Worm (Caenorhabditis elegans) whole organism, mixed stage, embryonic: Measurements from ENCODE around the gene C54E10.10.
A peak's percentile ranks its signal among the peaks of the same experiment; 100 is the strongest.

ENCODE experiments used
- M03D4.4 ChIP-seq: sonication (generic microtip); optimal IDR thresholded peaks from 2 replicates; lab custom pipeline; 2017; ENCODE audit warnings: mild to moderate bottlenecking, missing genetic modification characterization, missing compliant biosample characterization
- bed-3 ChIP-seq: fragments of 200-800 bp; sonication (Bioruptor generic); optimal IDR thresholded peaks from 3 replicates; lab custom pipeline; 2018; ENCODE audit warnings: mild to moderate bottlenecking, missing genetic modification characterization, moderate library complexity, missing compliant biosample characterization
- blmp-1 ChIP-seq: fragments of 150-350 bp; optimal IDR thresholded peaks from 2 replicates; lab custom pipeline; 2014; ENCODE audit warnings: missing biosample characterization, missing genetic modification characterization
- ceh-39 ChIP-seq: fragments of 150-350 bp; optimal IDR thresholded peaks from 2 replicates; lab custom pipeline; 2014; ENCODE audit warnings: missing biosample characterization, missing genetic modification characterization
- ceh-43 ChIP-seq: fragments of 200-800 bp; sonication (Bioruptor generic); optimal IDR thresholded peaks from 2 replicates; lab custom pipeline; 2018; ENCODE audit warnings: mild to moderate bottlenecking, missing genetic modification characterization, moderate library complexity, missing compliant biosample characterization
- ceh-83 ChIP-seq: fragments of 200-800 bp; sonication (Bioruptor generic); optimal IDR thresholded peaks from 2 replicates; lab custom pipeline; 2018; ENCODE audit warnings: mild to moderate bottlenecking, missing genetic modification characterization, missing compliant biosample characterization
- ces-1 ChIP-seq: fragments of 150-350 bp; optimal IDR thresholded peaks from 2 replicates; lab custom pipeline; 2014; ENCODE audit warnings: missing biosample characterization, missing genetic modification reagents, missing genetic modification characterization
- cnd-1 ChIP-seq: fragments of 200-800 bp; sonication (Bioruptor generic); optimal IDR thresholded peaks from 2 replicates; lab custom pipeline; 2018; ENCODE audit warnings: mild to moderate bottlenecking, missing genetic modification characterization, missing compliant biosample characterization
- elt-3 ChIP-seq: fragments of 150-350 bp; optimal IDR thresholded peaks from 2 replicates; lab custom pipeline; 2014; ENCODE audit warnings: missing biosample characterization, missing genetic modification characterization
- ham-2 ChIP-seq: fragments of 200-800 bp; sonication (Bioruptor generic); optimal IDR thresholded peaks from 2 replicates; lab custom pipeline; 2018; ENCODE audit warnings: mild to moderate bottlenecking, missing genetic modification characterization, missing compliant biosample characterization
- hlh-1 ChIP-seq: fragments of 150-350 bp; optimal IDR thresholded peaks from 2 replicates; lab custom pipeline; 2014; ENCODE audit warnings: missing biosample characterization, missing genetic modification reagents, missing genetic modification characterization
- lin-13 ChIP-seq: fragments of 150-350 bp; optimal IDR thresholded peaks from 2 replicates; lab custom pipeline; 2014; ENCODE audit warnings: missing biosample characterization, missing genetic modification characterization
- lin-32 ChIP-seq: fragments of 200-800 bp; sonication (Bioruptor generic); optimal IDR thresholded peaks from 2 replicates; lab custom pipeline; 2018; ENCODE audit warnings: mild to moderate bottlenecking, missing genetic modification characterization, missing compliant biosample characterization
- lsy-2 ChIP-seq: fragments of 150-350 bp; optimal IDR thresholded peaks from 2 replicates; lab custom pipeline; 2014; ENCODE audit warnings: missing biosample characterization, missing genetic modification characterization
- mep-1 ChIP-seq: fragments of 150-350 bp; optimal IDR thresholded peaks from 2 replicates; lab custom pipeline; 2017; ENCODE audit warnings: missing biosample characterization, missing genetic modification reagents, missing genetic modification characterization, inconsistent platforms
- mls-2 ChIP-seq: sonication (generic microtip); optimal IDR thresholded peaks from 2 replicates; lab custom pipeline; 2016; ENCODE audit warnings: mild to moderate bottlenecking, missing genetic modification characterization, moderate library complexity, missing compliant biosample characterization
- nhr-12 ChIP-seq: fragments of 150-350 bp; optimal IDR thresholded peaks from 2 replicates; lab custom pipeline; 2014; ENCODE audit warnings: missing biosample characterization, missing genetic modification characterization
- nhr-237 ChIP-seq: fragments of 150-350 bp; optimal IDR thresholded peaks from 2 replicates; lab custom pipeline; 2014; ENCODE audit warnings: missing biosample characterization, missing genetic modification characterization
- nhr-28 ChIP-seq: fragments of 150-350 bp; optimal IDR thresholded peaks from 2 replicates; lab custom pipeline; 2014; ENCODE audit warnings: missing biosample characterization, missing genetic modification characterization
- nhr-76 ChIP-seq: sonication (generic microtip); optimal IDR thresholded peaks from 2 replicates; lab custom pipeline; 2017; ENCODE audit warnings: missing biosample characterization, missing genetic modification characterization
- pha-4 ChIP-seq: fragments of 150-350 bp; optimal IDR thresholded peaks from 2 replicates; lab custom pipeline; 2018; ENCODE audit warnings: missing biosample characterization, missing genetic modification reagents, missing genetic modification characterization
- sem-2 ChIP-seq: fragments of 200-800 bp; sonication (Bioruptor generic); optimal IDR thresholded peaks from 2 replicates; lab custom pipeline; 2018; ENCODE audit warnings: mild to moderate bottlenecking, missing genetic modification characterization, missing compliant biosample characterization
- sptf-1 ChIP-seq: sonication (generic microtip); optimal IDR thresholded peaks from 2 replicates; lab custom pipeline; 2017; ENCODE audit warnings: mild to moderate bottlenecking, missing genetic modification characterization, moderate library complexity, missing compliant biosample characterization
- tbx-8 ChIP-seq: fragments of 200-800 bp; sonication (Bioruptor generic); optimal IDR thresholded peaks from 2 replicates; lab custom pipeline; 2018; ENCODE audit warnings: mild to moderate bottlenecking, missing genetic modification characterization, moderate library complexity, missing compliant biosample characterization
- unc-120 ChIP-seq: sonication (generic microtip); optimal IDR thresholded peaks from 2 replicates; lab custom pipeline; 2017; ENCODE audit warnings: missing genetic modification characterization, missing compliant biosample characterization; ENCODE audit not compliant: poor library complexity, severe bottlenecking
- unc-39 ChIP-seq: fragments of 150-350 bp; optimal IDR thresholded peaks from 2 replicates; lab custom pipeline; 2014; ENCODE audit warnings: missing biosample characterization, missing genetic modification characterization
- unc-62 ChIP-seq: fragments of 150-350 bp; optimal IDR thresholded peaks from 2 replicates; lab custom pipeline; 2014; ENCODE audit warnings: missing biosample characterization, missing genetic modification reagents, missing genetic modification characterization
- zip-8 ChIP-seq: fragments of 150-350 bp; optimal IDR thresholded peaks from 2 replicates; lab custom pipeline; 2014; ENCODE audit warnings: missing biosample characterization, missing genetic modification characterization

The C54E10.10 gene

DNA sequence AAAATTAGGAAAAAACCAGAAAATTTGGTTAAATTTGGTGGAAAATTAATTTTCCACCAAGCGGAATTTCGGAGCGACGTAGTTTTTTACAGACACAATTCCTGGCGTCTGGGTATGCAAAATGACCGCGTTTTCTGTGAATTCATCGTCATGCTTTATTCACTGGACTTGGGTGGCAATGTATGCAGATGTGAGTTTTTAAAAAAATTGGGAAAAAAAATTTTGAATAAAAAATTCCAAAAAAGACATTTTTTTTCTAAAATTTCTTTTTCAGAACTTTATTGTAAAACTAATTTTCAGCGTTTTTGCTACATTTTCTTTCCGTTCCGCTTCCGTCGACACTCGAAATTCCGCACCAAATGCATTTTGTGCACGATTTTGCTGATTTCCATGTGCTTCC lies 8.2 kb upstream of the C54E10.10 start, which contains the start of gene C54E10.7:
Gene C54E10.7 (plus strand): TSS at position 301 of the 400 bp plus-strand sequence.
- no peak for TF ChIP-seq ham-2 (GFP tag; lab: Kevin White, UChicago)
- no peak for TF ChIP-seq nhr-237 (tag; lab: Kevin White, UChicago)
- no peak for TF ChIP-seq nhr-28
- TF ChIP-seq ceh-43: no peak
- TF ChIP-seq blmp-1 (tag; lab: Kevin White, UChicago): no peak
- TF ChIP-seq sptf-1 (tag; lab: Kevin White, UChicago): no peak
- TF ChIP-seq unc-39 (tag; lab: Kevin White, UChicago): no peak
- TF ChIP-seq sem-2 (GFP tag; lab: Kevin White, UChicago): no peak
- no peak for TF ChIP-seq tbx-8 (GFP tag; lab: Kevin White, UChicago)
- TF ChIP-seq unc-62 (GFP tag; lab: Kevin White, UChicago): no peak
- TF ChIP-seq elt-3 (tag; lab: Kevin White, UChicago): no peak
- TF ChIP-seq zip-8 (tag; lab: Kevin White, UChicago): no peak

ce11 chrV:18810705-18811104 lies 7.5 kb upstream of the C54E10.10 start, which contains the start of gene C54E10.3:
C54E10.3 (plus strand) TSS chrV:18811005.
- no peak for TF ChIP-seq nhr-28
- TF ChIP-seq sem-2 (GFP tag; lab: Kevin White, UChicago): no peak
- no peak for TF ChIP-seq mep-1 (tag; lab: Kevin White, UChicago)
- TF ChIP-seq ceh-39 (tag; lab: Kevin White, UChicago): no peak
- no peak for TF ChIP-seq unc-62 (GFP tag; lab: Kevin White, UChicago)
- no peak for TF ChIP-seq tbx-8 (GFP tag; lab: Kevin White, UChicago)
- TF ChIP-seq nhr-76 (tag; lab: Kevin White, UChicago): no peak
- no peak for TF ChIP-seq ham-2 (GFP tag; lab: Kevin White, UChicago)

- no peak for TF ChIP-seq M03D4.4 (tag; lab: Kevin White, UChicago)
- TF ChIP-seq tbx-8 (GFP tag; lab: Kevin White, UChicago): no peak
- no peak for TF ChIP-seq mls-2
- no peak for TF ChIP-seq zip-8 (tag; lab: Kevin White, UChicago)
- TF ChIP-seq hlh-1 (tag; lab: Kevin White, UChicago): peak; percentile 95
- no peak for TF ChIP-seq ceh-39 (tag; lab: Kevin White, UChicago)
- TF ChIP-seq ces-1 (GFP tag; lab: Kevin White, UChicago): peak; percentile 96
- no peak for TF ChIP-seq unc-39 (tag; lab: Kevin White, UChicago)
- TF ChIP-seq nhr-12: no peak
- TF ChIP-seq unc-120: peak; percentile 12
- TF ChIP-seq blmp-1 (tag; lab: Kevin White, UChicago): no peak
- peak; percentile 10 for TF ChIP-seq mep-1 (tag; lab: Kevin White, UChicago)
- peak; percentile 73 for TF ChIP-seq lin-32 (GFP tag; lab: Kevin White, UChicago)
- TF ChIP-seq unc-62 (GFP tag; lab: Kevin White, UChicago): peak; percentile 23
- peak; percentile 80 for TF ChIP-seq cnd-1
Observed at ce11 chrV:18808621-18809020, 5.5 kb upstream of the C54E10.10 start, which contains the start of gene C54E10.6. C54E10.6 (minus strand) TSS chrV:18808729.

- no peak for TF ChIP-seq ceh-83 (GFP tag; lab: Kevin White, UChicago)
- no peak for TF ChIP-seq pha-4 (tag; lab: Kevin White, UChicago)
- TF ChIP-seq bed-3 (GFP tag; lab: Kevin White, UChicago): no peak
- TF ChIP-seq unc-39 (tag; lab: Kevin White, UChicago): no peak
- TF ChIP-seq nhr-28: no peak
- TF ChIP-seq zip-8 (tag; lab: Kevin White, UChicago): no peak
- no peak for TF ChIP-seq sem-2 (GFP tag; lab: Kevin White, UChicago)
- TF ChIP-seq nhr-12: no peak
Observed at ce11 chrV:18806409-18806808, 3.2 kb upstream of the C54E10.10 start, which contains the start of gene sri-10. sri-10 (minus strand) TSS chrV:18806509.

- no peak for TF ChIP-seq pha-4 (tag; lab: Kevin White, UChicago)
- no peak for TF ChIP-seq lsy-2 (tag; lab: Kevin White, UChicago)
- no peak for TF ChIP-seq tbx-8 (GFP tag; lab: Kevin White, UChicago)
- no peak for TF ChIP-seq lin-13 (tag; lab: Kevin White, UChicago)
- no peak for TF ChIP-seq cnd-1
- no peak for TF ChIP-seq blmp-1 (tag; lab: Kevin White, UChicago)
- TF ChIP-seq ham-2 (GFP tag; lab: Kevin White, UChicago): no peak
- no peak for TF ChIP-seq sptf-1 (tag; lab: Kevin White, UChicago)
Observed at ce11 chrV:18802077-18802476, 1.1 kb downstream of the C54E10.10 start, which contains the start of gene C54E10.11. C54E10.11 (minus strand) TSS chrV:18802177.
